Fruit fly (Drosophila melanogaster) whole organism, prepupa: Measurements from ENCODE around the gene CG17564.

Experiments
- Blimp-1 ChIP-seq: fragments of 200-800 bp; sonication (Bioruptor generic); optimal IDR thresholded peaks from 3 replicates; lab custom pipeline; 2017; ENCODE audit warnings: missing biosample characterization, missing genetic modification characterization, mild to moderate bottlenecking, moderate library complexity, missing genetic modification reagents
- CG10631 ChIP-seq: fragments of 200-800 bp; sonication (Bioruptor generic); optimal IDR thresholded peaks from 2 replicates; lab custom pipeline; 2016; ENCODE audit warnings: missing biosample characterization, missing genetic modification characterization
- CG10669 ChIP-seq: fragments of 200-800 bp; sonication (Bioruptor generic); optimal IDR thresholded peaks from 3 replicates; lab custom pipeline; 2018; ENCODE audit warnings: missing biosample characterization, mild to moderate bottlenecking, missing genetic modification characterization, moderate library complexity
- CG11294 ChIP-seq: fragments of 200-800 bp; sonication (Bioruptor generic); IDR thresholded peaks from 2 replicates; pipeline ENCODE4 v1.3.6; 2022; ENCODE audit warnings: missing biosample characterization, missing genetic modification characterization
- CG11762 ChIP-seq: fragments of 200-800 bp; sonication (Bioruptor generic); optimal IDR thresholded peaks from 3 replicates; lab custom pipeline; 2016; ENCODE audit warnings: missing biosample characterization, missing genetic modification characterization; ENCODE audit not compliant: insufficient read depth
- CG11902 ChIP-seq: fragments of 200-800 bp; sonication (Bioruptor generic); optimal IDR thresholded peaks from 3 replicates; lab custom pipeline; 2016; ENCODE audit warnings: missing biosample characterization, missing genetic modification characterization
- CG1621 ChIP-seq: fragments of 200-800 bp; sonication (Bioruptor generic); optimal IDR thresholded peaks from 3 replicates; lab custom pipeline; 2018; ENCODE audit warnings: missing biosample characterization, mild to moderate bottlenecking, missing genetic modification characterization
- CG16779 ChIP-seq: fragments of 200-800 bp; sonication (Bioruptor generic); optimal IDR thresholded peaks from 3 replicates; lab custom pipeline; 2017; ENCODE audit warnings: missing biosample characterization, mild to moderate bottlenecking, missing genetic modification characterization
- CG3032 ChIP-seq: fragments of 200-800 bp; optimal IDR thresholded peaks from 2 replicates; lab custom pipeline; 2019; ENCODE audit warnings: missing biosample characterization, mild to moderate bottlenecking, missing genetic modification characterization, moderate library complexity
- CG31627 ChIP-seq: fragments of 200-800 bp; sonication (Bioruptor generic); optimal IDR thresholded peaks from 3 replicates; lab custom pipeline; 2016; ENCODE audit warnings: missing biosample characterization, missing genetic modification characterization
- CG32006 ChIP-seq: fragments of 200-800 bp; sonication (Bioruptor generic); optimal IDR thresholded peaks from 3 replicates; lab custom pipeline; 2017; ENCODE audit warnings: missing biosample characterization, mild to moderate bottlenecking, missing genetic modification characterization
- CG34406 ChIP-seq: fragments of 200-800 bp; sonication (Bioruptor generic); optimal IDR thresholded peaks from 3 replicates; lab custom pipeline; 2016; ENCODE audit warnings: missing biosample characterization, missing genetic modification characterization
- CG3919 ChIP-seq: fragments of 200-800 bp; sonication (Bioruptor generic); optimal IDR thresholded peaks from 3 replicates; lab custom pipeline; 2016; ENCODE audit warnings: missing biosample characterization, missing genetic modification characterization
- CG4318 ChIP-seq: fragments of 200-800 bp; sonication (Bioruptor generic); optimal IDR thresholded peaks from 3 replicates; lab custom pipeline; 2017; ENCODE audit warnings: missing biosample characterization, mild to moderate bottlenecking, missing genetic modification characterization
- CG6163 ChIP-seq: fragments of 200-800 bp; sonication (Bioruptor generic); IDR thresholded peaks from 3 replicates; pipeline ENCODE4 v1.3.6; 2022; ENCODE audit warnings: missing biosample characterization, missing genetic modification characterization
- CG6276 ChIP-seq: fragments of 200-800 bp; sonication (Bioruptor generic); optimal IDR thresholded peaks from 2 replicates; lab custom pipeline; 2017; ENCODE audit warnings: missing biosample characterization, mild to moderate bottlenecking, missing genetic modification characterization
- CG6792 ChIP-seq: fragments of 200-800 bp; sonication (Bioruptor generic); optimal IDR thresholded peaks from 3 replicates; lab custom pipeline; 2016; ENCODE audit warnings: missing biosample characterization, missing genetic modification characterization
- CG6808 ChIP-seq: fragments of 200-800 bp; sonication (Bioruptor generic); optimal IDR thresholded peaks from 3 replicates; lab custom pipeline; 2017; ENCODE audit warnings: missing biosample characterization, missing genetic modification characterization, mild to moderate bottlenecking, moderate library complexity, missing genetic modification reagents
- CG6854 ChIP-seq: fragments of 200-800 bp; sonication (Bioruptor generic); optimal IDR thresholded peaks from 2 replicates; lab custom pipeline; 2017; ENCODE audit warnings: missing biosample characterization, mild to moderate bottlenecking, missing genetic modification characterization
- CG8119 ChIP-seq: fragments of 200-800 bp; sonication (Bioruptor generic); IDR thresholded peaks from 3 replicates; pipeline ENCODE4 v1.3.6; 2022; ENCODE audit warnings: missing biosample characterization, missing genetic modification characterization
- CG8319 ChIP-seq: fragments of 200-800 bp; sonication (Bioruptor generic); optimal IDR thresholded peaks from 3 replicates; lab custom pipeline; 2016; ENCODE audit warnings: missing biosample characterization, missing genetic modification characterization
- CG8632 ChIP-seq: fragments of 200-800 bp; sonication (Bioruptor generic); optimal IDR thresholded peaks from 3 replicates; lab custom pipeline; 2016; ENCODE audit warnings: missing biosample characterization, missing genetic modification characterization
- CG9139 ChIP-seq: fragments of 200-800 bp; sonication (Bioruptor generic); optimal IDR thresholded peaks from 3 replicates; lab custom pipeline; 2017; ENCODE audit warnings: missing biosample characterization, mild to moderate bottlenecking, missing genetic modification characterization
- Ets21C ChIP-seq: fragments of 200-800 bp; sonication (Bioruptor generic); optimal IDR thresholded peaks from 3 replicates; lab custom pipeline; 2016; ENCODE audit warnings: missing biosample characterization, missing genetic modification characterization
- Ets96B ChIP-seq: fragments of 200-800 bp; optimal IDR thresholded peaks from 2 replicates; lab custom pipeline; 2019; ENCODE audit warnings: missing biosample characterization, mild to moderate bottlenecking, missing genetic modification characterization, moderate library complexity
- Gug ChIP-seq: fragments of 200-800 bp; sonication (Bioruptor generic); IDR thresholded peaks from 2 replicates; pipeline ENCODE4 v1.3.6; 2022; ENCODE audit warnings: missing biosample characterization, missing genetic modification characterization
- Hr38 ChIP-seq: sonication (Bioruptor generic); optimal IDR thresholded peaks from 2 replicates; lab custom pipeline; 2016; ENCODE audit warnings: missing biosample characterization, missing genetic modification characterization
- Hr39 ChIP-seq: fragments of 200-800 bp; sonication (Bioruptor generic); optimal IDR thresholded peaks from 2 replicates; lab custom pipeline; 2016; ENCODE audit warnings: missing biosample characterization, missing genetic modification characterization
- Hr4 ChIP-seq: fragments of 200-800 bp; sonication (Bioruptor generic); optimal IDR thresholded peaks from 3 replicates; lab custom pipeline; 2016; ENCODE audit warnings: missing biosample characterization, missing genetic modification characterization
- Lpt ChIP-seq: fragments of 200-800 bp; sonication (Bioruptor generic); optimal IDR thresholded peaks from 3 replicates; lab custom pipeline; 2016; ENCODE audit warnings: missing biosample characterization, missing genetic modification characterization
- Met ChIP-seq: fragments of 200-800 bp; sonication (Bioruptor generic); optimal IDR thresholded peaks from 3 replicates; lab custom pipeline; 2016; ENCODE audit warnings: missing biosample characterization, missing genetic modification characterization
- OdsH ChIP-seq: fragments of 200-800 bp; sonication (Bioruptor generic); optimal IDR thresholded peaks from 3 replicates; lab custom pipeline; 2016; ENCODE audit warnings: missing biosample characterization, missing genetic modification characterization
- Smox ChIP-seq: fragments of 200-800 bp; sonication (Bioruptor generic); optimal IDR thresholded peaks from 3 replicates; lab custom pipeline; 2016; ENCODE audit warnings: missing biosample characterization, missing genetic modification characterization
- Sox14 ChIP-seq: fragments of 200-800 bp; sonication (Bioruptor generic); optimal IDR thresholded peaks from 3 replicates; lab custom pipeline; 2016; ENCODE audit warnings: missing biosample characterization, missing genetic modification characterization
- Sox15 ChIP-seq: fragments of 200-800 bp; sonication (Bioruptor generic); optimal IDR thresholded peaks from 3 replicates; lab custom pipeline; 2016; ENCODE audit warnings: missing biosample characterization, missing genetic modification characterization
- acj6 ChIP-seq: fragments of 200-800 bp; sonication (Bioruptor generic); optimal IDR thresholded peaks from 3 replicates; lab custom pipeline; 2016; ENCODE audit warnings: missing biosample characterization, missing genetic modification characterization
- cyc ChIP-seq: fragments of 200-800 bp; sonication (Bioruptor generic); optimal IDR thresholded peaks from 3 replicates; lab custom pipeline; 2016; ENCODE audit warnings: missing biosample characterization, missing genetic modification characterization
- dac ChIP-seq: fragments of 200-800 bp; sonication (Bioruptor generic); optimal IDR thresholded peaks from 2 replicates; lab custom pipeline; 2017; ENCODE audit warnings: missing biosample characterization, mild to moderate bottlenecking, missing genetic modification characterization
- dsx ChIP-seq: fragments of 200-800 bp; optimal IDR thresholded peaks from 3 replicates; lab custom pipeline; 2019; ENCODE audit warnings: missing biosample characterization, mild to moderate bottlenecking, missing genetic modification characterization, moderate library complexity; ENCODE audit not compliant: poor library complexity, severe bottlenecking
- eg ChIP-seq: fragments of 200-800 bp; sonication (Bioruptor generic); IDR thresholded peaks from 3 replicates; pipeline ENCODE4 v1.3.6; 2022; ENCODE audit warnings: missing biosample characterization, missing genetic modification characterization
- esn ChIP-seq: fragments of 200-800 bp; sonication (Bioruptor generic); optimal IDR thresholded peaks from 2 replicates; lab custom pipeline; 2016; ENCODE audit warnings: missing biosample characterization, mild to moderate bottlenecking, missing genetic modification characterization, moderate library complexity
- fd59A ChIP-seq: fragments of 200-800 bp; sonication (Bioruptor generic); optimal IDR thresholded peaks from 2 replicates; lab custom pipeline; 2017; ENCODE audit warnings: missing biosample characterization, mild to moderate bottlenecking, missing genetic modification characterization, missing genetic modification reagents
- fkh ChIP-seq: fragments of 200-800 bp; sonication (Bioruptor generic); optimal IDR thresholded peaks from 3 replicates; lab custom pipeline; 2017; ENCODE audit warnings: missing biosample characterization, mild to moderate bottlenecking, missing genetic modification characterization, moderate library complexity
- lz ChIP-seq: fragments of 200-800 bp; sonication (Bioruptor generic); optimal IDR thresholded peaks from 3 replicates; lab custom pipeline; 2016; ENCODE audit warnings: missing biosample characterization, missing genetic modification characterization
- net ChIP-seq: fragments of 200-800 bp; sonication (Bioruptor generic); optimal IDR thresholded peaks from 3 replicates; lab custom pipeline; 2016; ENCODE audit warnings: missing biosample characterization, missing genetic modification characterization
- pdm3 ChIP-seq: fragments of 200-800 bp; sonication (Bioruptor generic); optimal IDR thresholded peaks from 3 replicates; lab custom pipeline; 2016; ENCODE audit warnings: missing biosample characterization, missing genetic modification characterization
- salr ChIP-seq, 2 experiments: fragments of 200-800 bp; sonication (Bioruptor generic); optimal IDR thresholded peaks; 3 replicates each; lab custom pipeline; 2016 to 2018; ENCODE audit warnings: missing biosample characterization in 2 of 2, missing genetic modification characterization in 2 of 2, mild to moderate bottlenecking in 1 of 2
- spab ChIP-seq: fragments of 200-800 bp; sonication (Bioruptor generic); optimal IDR thresholded peaks from 2 replicates; lab custom pipeline; 2017; ENCODE audit warnings: missing biosample characterization, mild to moderate bottlenecking, missing genetic modification characterization, missing genetic modification reagents
- ss ChIP-seq, 2 experiments: fragments of 200-800 bp; sonication (Bioruptor generic); optimal IDR thresholded peaks; 2 replicates in 1 of 2; 3 replicates in 1 of 2; lab custom pipeline; 2017 to 2018; ENCODE audit warnings: mild to moderate bottlenecking in 2 of 2, missing biosample characterization in 2 of 2, missing genetic modification characterization in 2 of 2, moderate library complexity in 1 of 2

CG17564 gene

dm6 chr2L:19328610-19329009 lies 28.9 kb upstream of the CG17564 start (continued):
- peak; percentile 84 for TF ChIP-seq CG32006 (GFP tag; lab: Kevin White, UChicago)
- peak; percentile 74 for TF ChIP-seq CG1621 (tag; lab: Kevin White, UChicago)
- TF ChIP-seq dac (GFP tag; lab: Kevin White, UChicago), result peak; percentile 62
- TF ChIP-seq Sox15 (GFP tag; lab: Kevin White, UChicago), result peak; percentile 52
- peak; percentile 70 for TF ChIP-seq CG4318 (GFP tag; lab: Kevin White, UChicago)
- peak; percentile 64 for TF ChIP-seq Smox
- TF ChIP-seq acj6, result peak; percentile 73
- no peak for TF ChIP-seq Blimp-1
- TF ChIP-seq Lpt (GFP tag; lab: Kevin White, UChicago), result peak; percentile 69
- peak; percentile 54 for TF ChIP-seq CG8319 (GFP tag; lab: Kevin White, UChicago)
- TF ChIP-seq lz (GFP tag; lab: Kevin White, UChicago), result peak; percentile 75
- TF ChIP-seq CG8119 (GFP tag; lab: Robert Waterston, UW), result peak; percentile 78
- peak; percentile 76 for TF ChIP-seq eg
- TF ChIP-seq CG8632 (GFP tag; lab: Kevin White, UChicago), result peak; percentile 64
- TF ChIP-seq CG10631, result peak; percentile 79
- TF ChIP-seq CG31627, result peak; percentile 62
- TF ChIP-seq CG11762 (GFP tag; lab: Kevin White, UChicago), result peak; percentile 26
- TF ChIP-seq ss (GFP tag; optimal IDR thresholded peaks at IDR 0.05; lab: Kevin White, UChicago), result peak in 1 of 2 experiments; percentile 76
- peak; percentile 59 for TF ChIP-seq cyc (GFP tag; lab: Kevin White, UChicago)
- no peak for TF ChIP-seq CG6854 (GFP tag; lab: Kevin White, UChicago)

dm6 chr2L:19327828-19328227 lies 28.1 kb upstream of the CG17564 start:
- no peak for TF ChIP-seq CG11294 (GFP tag; lab: Robert Waterston, UW)
- TF ChIP-seq Lpt (GFP tag; lab: Kevin White, UChicago), result no peak
- TF ChIP-seq ss (GFP tag; optimal IDR thresholded peaks at IDR 0.05; lab: Kevin White, UChicago), result no peak
- no peak for TF ChIP-seq Ets21C
- TF ChIP-seq CG6792 (GFP tag; lab: Kevin White, UChicago), result no peak
- peak; percentile 42 for TF ChIP-seq Smox
- TF ChIP-seq eg, result no peak
- no peak for TF ChIP-seq CG16779 (tag; lab: Kevin White, UChicago)
- TF ChIP-seq CG11902 (GFP tag; lab: Kevin White, UChicago), result no peak
- no peak for TF ChIP-seq fd59A (GFP tag; lab: Kevin White, UChicago)
- peak; percentile 39 for TF ChIP-seq esn
- TF ChIP-seq CG3919 (GFP tag; lab: Kevin White, UChicago), result peak; percentile 33
- TF ChIP-seq Hr39 (GFP tag; lab: Kevin White, UChicago), result peak; percentile 34
- no peak for TF ChIP-seq CG9139 (GFP tag; lab: Kevin White, UChicago)
- TF ChIP-seq dsx (GFP tag; lab: Kevin White, UChicago), result no peak
- TF ChIP-seq dac (GFP tag; lab: Kevin White, UChicago), result no peak
- peak; percentile 15 for TF ChIP-seq CG34406 (GFP tag; lab: Kevin White, UChicago)
- TF ChIP-seq pdm3 (GFP tag; lab: Kevin White, UChicago), result peak; percentile 30
- no peak for TF ChIP-seq CG6163 (GFP tag; lab: Robert Waterston, UW)
- TF ChIP-seq CG8119 (GFP tag; lab: Robert Waterston, UW), result no peak
- no peak for TF ChIP-seq net (GFP tag; lab: Kevin White, UChicago)
- no peak for TF ChIP-seq Hr38 (GFP tag; lab: Kevin White, UChicago)
- TF ChIP-seq salr (GFP tag; optimal IDR thresholded peaks at IDR 0.05; lab: Kevin White, UChicago), result no peak
- peak; percentile 28 for TF ChIP-seq spab (GFP tag; lab: Kevin White, UChicago)
- peak; percentile 22 for TF ChIP-seq CG6276 (GFP tag; lab: Kevin White, UChicago)
- TF ChIP-seq OdsH, result peak; percentile 24
- no peak for TF ChIP-seq CG10631
- TF ChIP-seq CG11762 (GFP tag; lab: Kevin White, UChicago), result no peak
- no peak for TF ChIP-seq CG4318 (GFP tag; lab: Kevin White, UChicago)
- peak; percentile 34 for TF ChIP-seq Hr4 (GFP tag; lab: Kevin White, UChicago)
- peak; percentile 32 for TF ChIP-seq Sox14 (GFP tag; lab: Kevin White, UChicago)
- TF ChIP-seq Blimp-1, result no peak
- TF ChIP-seq CG10669, result peak; percentile 29
- no peak for TF ChIP-seq Ets96B (tag; lab: Kevin White, UChicago)
- peak; percentile 18 for TF ChIP-seq CG6808 (GFP tag; lab: Kevin White, UChicago)
- TF ChIP-seq Gug (GFP tag; lab: Robert Waterston, UW), result no peak
- peak; percentile 38 for TF ChIP-seq CG3032
- TF ChIP-seq Met (GFP tag; lab: Kevin White, UChicago), result peak; percentile 45
- TF ChIP-seq CG1621 (tag; lab: Kevin White, UChicago), result no peak
- TF ChIP-seq fkh (GFP tag; lab: Kevin White, UChicago), result no peak
